Worm (Caenorhabditis elegans) whole organism, L4 larva: Measurements from ENCODE around the gene R05D3.8.

Experiments used
- ceh-82 ChIP-seq: sonication (generic microtip); optimal IDR thresholded peaks from 2 replicates; lab custom pipeline; 2017; ENCODE audit warnings: missing biosample characterization, missing genetic modification characterization
- fkh-10 ChIP-seq: fragments of 150-350 bp; optimal IDR thresholded peaks from 2 replicates; lab custom pipeline; 2014; ENCODE audit warnings: missing biosample characterization, missing genetic modification reagents, missing genetic modification characterization
- fos-1 ChIP-seq: fragments of 150-350 bp; optimal IDR thresholded peaks from 2 replicates; lab custom pipeline; 2014; ENCODE audit warnings: missing biosample characterization, missing genetic modification characterization
- nhr-77 ChIP-seq: fragments of 150-350 bp; optimal IDR thresholded peaks from 2 replicates; lab custom pipeline; 2014; ENCODE audit warnings: missing biosample characterization, missing genetic modification characterization
- unc-39 ChIP-seq: sonication (generic microtip); optimal IDR thresholded peaks from 2 replicates; lab custom pipeline; 2017; ENCODE audit warnings: missing biosample characterization, missing genetic modification characterization
- zag-1 ChIP-seq: fragments of 150-350 bp; optimal IDR thresholded peaks from 2 replicates; lab custom pipeline; 2014; ENCODE audit warnings: missing biosample characterization, missing genetic modification characterization

- TF ChIP-seq ceh-82 = no peak
- TF ChIP-seq zag-1 (tag; lab: Kevin White, UChicago) = no peak
- no peak for TF ChIP-seq fkh-10 (GFP tag; lab: Kevin White, UChicago)
- TF ChIP-seq unc-39 (tag; lab: Kevin White, UChicago) = no peak
- no peak for TF ChIP-seq nhr-77
- TF ChIP-seq fos-1 (tag; lab: Kevin White, UChicago) = no peak
Measured at ce11 chrIII:8380645-8381044, 22.5 kb upstream of the R05D3.8 start, which contains the start of gene R05D3.12.
